Fruit fly (Drosophila melanogaster) Kc167 (cell line): Measurements from ENCODE around the gene CG45218.

Experiments
- Myc ChIP-seq: fragments of >200 bp; optimal IDR thresholded peaks from 2 replicates; lab custom pipeline; 2017; ENCODE audit warnings: missing external identifiers
- Sin3A ChIP-seq: fragments of >200 bp; optimal IDR thresholded peaks from 2 replicates; lab custom pipeline; 2018; ENCODE audit warnings: missing external identifiers
- h ChIP-seq: fragments of >200 bp; optimal IDR thresholded peaks from 3 replicates; lab custom pipeline; 2018; ENCODE audit warnings: missing external identifiers
- insv ChIP-seq: fragments of >200 bp; optimal IDR thresholded peaks from 3 replicates; lab custom pipeline; 2018; ENCODE audit warnings: missing external identifiers
- psq ChIP-seq: fragments of >200 bp; optimal IDR thresholded peaks from 2 replicates; lab custom pipeline; 2017; ENCODE audit warnings: missing external identifiers

DNA sequence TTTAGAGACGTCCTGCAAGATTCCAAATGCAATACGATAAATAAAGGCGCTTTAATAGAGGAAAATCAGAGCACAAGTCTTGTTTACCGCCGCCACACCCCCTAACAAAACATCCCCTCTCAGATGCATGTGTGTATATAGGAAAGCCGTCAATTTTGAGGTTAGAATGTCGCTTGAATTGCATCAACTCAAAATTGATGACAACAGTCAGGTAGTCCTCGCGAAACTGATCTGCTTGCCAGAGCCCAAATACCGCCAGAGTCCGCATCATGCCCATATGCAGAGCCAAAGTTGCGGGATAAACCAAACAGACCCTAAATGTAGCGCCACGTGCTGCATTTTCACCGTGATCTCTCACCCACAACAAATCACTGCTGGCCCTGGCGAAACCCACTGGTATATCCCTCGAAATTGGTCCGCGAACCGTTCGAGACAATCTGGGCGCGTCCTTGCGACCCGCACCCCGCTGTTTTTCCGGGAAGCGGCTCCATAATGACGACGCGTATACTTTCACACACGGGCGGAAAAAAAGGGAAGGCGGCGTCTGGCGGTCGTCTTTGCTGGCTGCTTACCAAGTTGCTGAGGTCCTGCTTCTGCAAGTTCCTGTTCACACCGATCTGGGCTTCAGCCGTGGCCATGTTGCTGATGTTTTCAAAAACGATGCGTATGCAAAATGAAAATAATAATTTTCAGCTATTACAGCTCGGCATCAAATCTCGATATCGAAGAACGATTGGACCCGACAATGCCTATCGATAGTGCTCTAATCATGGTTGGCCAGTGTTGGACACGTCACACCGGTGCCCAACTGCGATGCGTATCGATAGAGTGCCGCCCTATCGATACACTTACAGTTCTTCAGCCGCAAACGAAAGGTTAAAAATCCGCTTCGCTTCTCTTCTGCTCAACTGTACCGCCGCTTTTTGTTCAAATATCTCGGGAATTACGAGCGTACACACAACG is 27.6 kb downstream of the CG45218 start, which contains the start of the genes eIF2gamma and Set:
- no peak for TF ChIP-seq Myc (lab: Kevin White, UChicago)
- TF ChIP-seq psq, result no peak
- TF ChIP-seq Sin3A (lab: Kevin White, UChicago), result no peak
- TF ChIP-seq insv, result no peak
- TF ChIP-seq h (lab: Kevin White, UChicago), result no peak
